Fruit fly (Drosophila melanogaster): ENCODE data around the gene CG17681.
A peak's percentile ranks its signal among the peaks of the same experiment; 100 is the strongest.

Gene CG17681

DNA sequence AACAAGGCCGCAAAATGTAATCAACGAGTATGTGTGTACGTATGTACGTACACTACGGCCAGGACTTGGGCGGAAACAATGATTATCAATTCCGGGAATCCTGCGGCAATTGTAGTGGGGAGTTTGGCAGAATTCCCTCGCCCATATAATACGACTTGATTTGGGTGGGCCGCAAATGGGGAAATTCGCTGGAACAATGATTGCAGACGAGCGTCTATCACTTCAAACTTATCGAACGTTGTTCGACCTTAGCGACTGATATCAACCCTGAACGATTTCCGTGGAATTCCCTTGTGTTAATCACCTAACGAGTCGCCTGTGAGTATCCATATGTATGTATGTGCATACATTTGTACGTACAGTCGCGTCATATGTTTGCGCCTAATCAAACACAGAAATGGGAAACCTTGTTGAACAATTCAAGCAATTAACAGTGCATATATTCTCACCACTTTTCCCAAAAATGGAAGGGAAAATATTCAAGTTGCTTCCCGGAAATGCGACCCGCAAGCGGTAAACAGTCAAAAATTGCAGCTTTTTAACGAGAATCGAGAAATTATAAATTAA, 8.6 kb upstream of the CG17681 start:
- TF ChIP-seq noc (tag; optimal IDR thresholded peaks at IDR 0.05) = no peak

DNA sequence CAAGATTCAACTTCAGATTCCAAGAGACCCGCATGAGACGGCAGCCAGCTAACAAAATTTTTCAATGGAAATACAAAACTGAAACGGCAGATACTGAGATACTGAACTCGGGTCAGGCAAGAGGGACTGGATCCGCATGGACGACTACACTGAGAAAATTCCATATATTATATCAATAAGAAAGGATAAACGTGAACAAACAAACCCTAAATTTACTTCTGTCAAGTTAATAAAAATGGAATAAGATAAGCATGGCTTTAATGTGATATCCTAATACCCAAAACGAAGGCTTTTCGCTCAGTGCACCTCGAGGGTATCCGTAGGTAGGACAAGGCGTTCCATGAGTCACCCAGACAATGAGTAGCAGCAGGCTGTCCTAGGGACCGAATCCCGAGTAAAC, 7.7 kb upstream of the CG17681 start:
- peak; percentile 70 for TF ChIP-seq noc (tag; optimal IDR thresholded peaks at IDR 0.05)

DNA sequence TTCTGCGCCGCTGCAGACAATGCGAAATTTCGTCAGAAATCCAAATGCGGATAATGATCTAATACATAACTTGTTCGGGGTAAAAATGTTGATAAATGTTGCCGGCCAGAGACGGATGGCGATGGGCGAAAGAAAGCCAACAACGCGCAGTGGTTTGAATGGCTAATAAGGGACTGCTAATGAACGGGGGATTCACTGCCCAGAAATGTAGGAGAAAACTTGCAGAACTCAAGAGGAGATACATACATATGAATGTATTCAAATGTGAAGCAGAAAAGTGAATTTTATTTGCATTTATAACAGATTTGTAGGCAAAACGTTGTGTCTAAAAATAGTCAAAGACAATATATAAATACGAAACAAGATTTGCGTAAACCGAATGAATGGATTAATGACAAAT, 7.1 kb upstream of the CG17681 start:
- TF ChIP-seq noc (tag; optimal IDR thresholded peaks at IDR 0.05) = no peak

DNA sequence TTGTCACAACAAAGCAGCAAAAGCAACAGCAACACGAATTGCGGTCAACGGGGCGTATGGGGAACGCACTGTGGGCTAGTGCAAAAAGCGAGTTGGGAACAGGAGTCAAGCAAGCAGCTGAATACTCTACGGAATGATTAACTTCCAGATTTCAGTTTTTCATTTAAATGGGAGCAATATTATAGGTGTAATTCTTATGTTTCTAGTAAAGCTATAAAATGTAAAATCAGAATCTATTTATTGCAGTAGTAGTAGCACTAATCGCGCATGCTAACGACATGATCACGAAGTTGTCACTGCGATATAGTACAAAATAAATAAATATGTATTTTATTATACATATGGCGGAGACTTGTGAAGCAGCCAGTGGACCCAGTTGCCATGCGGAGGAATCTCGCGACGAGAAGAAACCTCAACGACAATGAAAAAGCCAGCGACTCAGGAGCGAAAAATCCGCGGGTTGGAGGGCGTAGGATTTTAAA, 6.3 kb upstream of the CG17681 start:
- TF ChIP-seq noc (tag; optimal IDR thresholded peaks at IDR 0.05) = peak; percentile 26

DNA sequence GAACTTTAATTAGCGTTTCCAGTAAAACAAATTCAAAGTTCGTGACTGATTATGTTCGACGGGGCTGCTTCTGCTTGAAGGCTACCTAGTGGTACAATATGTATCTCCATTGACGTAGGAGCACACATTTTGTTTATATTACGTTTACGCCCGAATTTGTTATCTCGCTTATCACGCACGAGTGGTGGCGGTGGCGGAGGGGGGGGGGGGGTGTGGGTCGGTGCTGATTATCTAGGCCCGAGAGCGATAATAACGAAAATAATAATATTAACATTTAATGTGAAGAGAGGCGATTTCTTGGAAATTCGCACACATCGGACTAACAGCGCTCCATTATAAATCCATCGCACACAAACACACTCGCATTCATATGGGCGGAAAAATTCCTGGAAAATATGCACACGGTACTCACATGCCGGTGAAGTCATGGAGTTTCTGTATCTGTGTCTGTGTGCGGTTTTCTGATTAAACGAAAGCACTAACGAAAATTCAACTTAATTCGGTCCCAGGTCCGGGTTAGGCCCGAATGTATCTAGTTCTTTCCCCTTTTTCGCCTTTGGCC, 5.3 kb upstream of the CG17681 start:
- peak; percentile 46 for TF ChIP-seq noc (tag; optimal IDR thresholded peaks at IDR 0.05)

DNA sequence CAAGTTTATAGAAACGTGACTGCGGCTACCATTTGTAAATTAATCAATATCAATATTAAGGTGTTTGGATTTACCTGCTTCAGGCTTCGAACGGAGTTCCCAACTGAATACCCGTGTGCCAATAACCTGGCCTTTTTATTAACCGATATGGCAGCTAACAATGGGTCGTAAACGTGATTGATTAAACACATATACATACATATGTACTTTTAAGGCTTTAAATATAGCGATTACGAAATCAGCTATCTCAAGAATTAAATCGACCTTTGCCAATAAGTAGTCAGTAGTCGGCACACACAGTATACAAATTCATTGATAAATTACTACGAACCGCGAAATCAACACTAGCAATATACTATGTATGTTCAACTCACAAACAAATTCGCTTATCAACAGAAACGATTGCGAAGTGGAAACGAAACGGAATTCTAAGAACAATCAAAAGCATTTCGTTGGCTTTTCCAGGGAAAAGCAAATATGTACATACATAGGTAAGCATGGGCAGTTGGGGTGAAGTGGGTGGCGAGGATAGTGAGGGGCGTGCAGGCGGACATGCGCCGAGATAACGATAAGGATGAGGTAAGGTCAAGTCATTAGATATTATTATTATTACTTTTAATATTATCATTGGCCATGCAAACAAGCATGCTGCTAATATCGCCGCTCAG, 4.2 kb upstream of the CG17681 start:
- peak; percentile 72 for TF ChIP-seq noc (tag; optimal IDR thresholded peaks at IDR 0.05)

DNA sequence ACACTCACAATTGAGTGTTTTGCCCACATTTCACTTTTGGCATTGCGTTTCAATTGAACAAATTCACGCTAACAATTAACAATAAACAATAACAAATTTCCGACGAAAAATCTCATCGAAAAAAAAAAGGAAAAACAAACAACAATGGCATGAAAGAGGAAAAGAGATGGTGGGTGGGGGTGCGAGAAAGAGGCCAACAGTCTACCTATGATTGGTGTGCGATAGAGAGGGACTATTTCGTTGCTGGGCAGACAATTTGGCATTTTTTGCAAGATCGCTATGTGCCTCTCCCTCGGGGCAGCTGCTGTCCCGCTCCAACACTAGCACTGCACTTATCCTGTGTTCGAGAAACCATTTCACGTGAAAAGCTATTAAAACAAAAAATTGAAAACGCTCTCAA, 3.0 kb upstream of the CG17681 start:
- no peak for TF ChIP-seq noc (tag; optimal IDR thresholded peaks at IDR 0.05)

DNA sequence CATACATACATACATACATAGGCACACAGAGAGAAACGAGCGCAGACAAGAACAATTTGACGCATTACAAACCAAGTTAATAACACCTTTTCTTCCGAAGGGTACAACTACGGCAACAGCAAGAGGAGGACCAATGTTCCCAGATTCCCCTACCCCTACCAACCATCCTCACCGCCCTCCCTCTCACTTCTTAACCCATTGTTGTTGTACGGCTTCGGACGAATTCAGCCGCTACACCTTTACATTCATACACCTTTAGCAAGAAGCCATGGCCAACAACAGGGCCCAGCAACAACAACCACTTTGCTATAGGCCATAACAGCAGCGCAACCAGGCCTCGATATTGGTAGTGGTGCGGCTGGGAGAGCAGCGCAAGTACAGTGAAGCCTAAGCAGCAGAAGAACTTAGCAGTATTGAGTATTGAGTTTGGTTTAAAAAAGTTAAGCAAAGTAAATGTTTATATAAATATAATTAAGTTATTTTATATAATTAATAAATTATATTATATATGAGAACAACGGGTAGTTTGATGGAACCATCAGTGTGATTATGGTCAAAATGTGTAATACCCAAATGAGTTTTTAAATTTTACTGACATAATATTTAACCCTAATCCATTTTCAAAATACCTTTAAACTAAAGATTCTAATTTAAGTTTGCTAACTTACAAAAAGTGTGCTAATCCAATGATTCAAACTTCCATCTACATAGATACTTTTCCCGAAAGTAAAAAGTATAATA, 2.4 kb upstream of the CG17681 start:
- no peak for TF ChIP-seq noc (tag; optimal IDR thresholded peaks at IDR 0.05)

DNA sequence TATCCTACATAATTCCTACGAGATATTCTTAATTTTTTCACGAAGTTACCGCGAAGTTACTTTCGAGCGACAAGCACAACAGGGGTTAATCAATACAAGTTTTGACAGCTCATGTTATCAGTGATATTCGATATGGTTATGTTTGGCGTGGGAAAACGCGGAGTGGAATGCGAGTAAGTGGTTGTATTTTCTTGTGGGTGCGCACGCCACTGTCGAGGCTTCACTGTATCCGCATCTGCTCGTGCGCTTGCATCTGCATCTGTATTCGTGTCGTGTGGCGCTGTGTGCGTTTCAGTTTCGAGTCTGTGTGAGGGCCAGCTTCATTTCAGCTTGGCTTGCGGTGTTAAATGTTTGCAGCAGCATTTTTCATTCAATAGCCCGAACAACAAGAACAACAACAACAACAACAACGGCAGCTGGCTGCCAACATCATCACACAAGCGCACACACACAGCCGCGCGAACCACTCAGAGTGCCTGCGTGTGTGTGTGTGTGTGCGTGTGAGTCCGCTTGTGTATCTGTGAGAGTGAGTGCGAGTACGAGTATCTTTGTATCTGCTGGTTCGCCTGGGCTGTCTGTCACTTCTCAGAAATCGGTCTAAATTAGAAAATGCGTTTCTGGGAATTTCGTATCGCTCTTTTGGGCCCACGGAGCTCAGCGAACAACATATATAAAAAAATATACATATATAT, 1.6 kb upstream of the CG17681 start:
- no peak for TF ChIP-seq noc (tag; optimal IDR thresholded peaks at IDR 0.05)

DNA sequence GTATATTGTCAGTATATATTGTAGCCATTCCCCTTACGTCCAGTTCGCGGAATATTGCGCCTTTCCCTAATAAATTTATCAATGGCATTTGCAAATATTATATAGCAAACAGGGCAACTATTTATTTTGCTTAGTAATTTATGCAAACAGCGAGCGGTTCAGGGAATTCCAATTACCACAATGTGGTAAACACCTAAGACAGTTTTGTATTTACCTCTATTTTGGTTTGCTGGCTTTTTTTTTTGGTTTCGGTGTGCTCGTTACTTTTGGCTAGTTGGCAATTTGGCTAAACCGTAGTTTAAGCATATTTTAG, 1.1 kb upstream of the CG17681 start:
- no peak for TF ChIP-seq noc (tag; optimal IDR thresholded peaks at IDR 0.05)

DNA sequence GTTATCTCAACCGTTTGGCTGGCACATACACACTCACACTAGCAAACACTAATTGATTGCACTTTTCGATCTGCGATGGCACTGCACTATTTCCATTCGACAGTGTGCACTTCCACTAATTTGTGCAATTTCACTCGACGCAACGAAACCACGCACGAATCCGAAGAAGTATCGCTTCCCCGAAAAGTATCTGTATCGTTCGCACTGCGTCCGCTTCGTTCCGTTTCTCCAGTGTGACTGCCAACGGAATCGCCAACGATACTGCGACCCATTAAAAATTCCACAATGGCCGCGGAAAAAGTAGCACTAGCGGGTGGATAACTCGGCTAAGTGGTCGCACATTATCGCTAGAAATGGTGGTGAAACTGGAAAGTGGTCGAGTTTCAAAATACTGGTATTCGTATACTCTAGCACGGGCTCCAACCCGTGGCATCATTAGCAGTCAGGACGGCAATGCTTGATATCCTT, 717 bp upstream of the CG17681 start, which contains the start of gene Socs36E:
Gene Socs36E (minus strand): TSS at position 246 of the 468 bp plus-strand sequence.
- no peak for TF ChIP-seq noc (tag; optimal IDR thresholded peaks at IDR 0.05)

DNA sequence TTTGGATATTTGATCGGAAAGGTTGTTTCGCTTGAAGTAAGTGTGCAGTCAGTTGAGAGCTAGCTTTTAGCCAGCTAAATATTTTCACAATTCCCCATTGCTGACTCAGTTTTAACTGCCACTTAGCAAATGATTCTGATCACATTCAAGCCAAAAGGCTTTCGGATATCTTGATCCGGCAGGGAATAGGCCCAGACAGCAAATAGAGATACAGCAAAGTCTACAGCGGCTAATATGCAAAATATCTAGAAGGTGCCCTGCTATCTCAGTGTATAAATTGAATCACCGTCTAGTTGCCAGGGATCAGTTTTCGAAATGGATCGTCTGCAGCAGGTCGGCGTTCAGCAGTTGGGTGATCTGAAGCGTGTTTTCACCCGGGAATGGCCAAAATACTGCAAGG, 1.6 kb downstream of the CG17681 start, which contains the start of gene CG15155:
Gene CG15155 (plus strand): TSS at position 301 of the 400 bp plus-strand sequence.
- no peak for TF ChIP-seq noc (tag; optimal IDR thresholded peaks at IDR 0.05)

DNA sequence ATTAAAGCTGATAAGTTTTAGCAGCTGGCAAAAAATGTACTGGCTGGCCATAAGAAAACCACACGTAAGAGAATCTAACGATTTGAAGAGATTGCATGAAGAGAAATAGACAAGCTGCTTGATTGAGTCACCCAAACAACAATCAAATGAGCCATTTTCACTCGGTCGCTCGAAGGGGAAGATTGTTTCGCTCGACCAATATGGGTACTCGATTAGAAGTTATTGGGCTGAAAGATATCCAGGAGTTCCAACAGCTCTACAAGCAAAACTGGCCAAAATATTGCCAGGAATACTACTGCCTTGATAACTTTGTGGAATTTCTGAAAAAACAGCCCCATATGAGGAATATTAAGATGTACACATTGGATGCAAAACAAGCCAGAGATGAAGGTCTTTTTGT, 3.0 kb downstream of the CG17681 start, which contains the start of gene CG5783:
Gene CG5783 (plus strand): TSS at position 167 of the 400 bp plus-strand sequence.
- TF ChIP-seq noc (tag; optimal IDR thresholded peaks at IDR 0.05) = no peak

DNA sequence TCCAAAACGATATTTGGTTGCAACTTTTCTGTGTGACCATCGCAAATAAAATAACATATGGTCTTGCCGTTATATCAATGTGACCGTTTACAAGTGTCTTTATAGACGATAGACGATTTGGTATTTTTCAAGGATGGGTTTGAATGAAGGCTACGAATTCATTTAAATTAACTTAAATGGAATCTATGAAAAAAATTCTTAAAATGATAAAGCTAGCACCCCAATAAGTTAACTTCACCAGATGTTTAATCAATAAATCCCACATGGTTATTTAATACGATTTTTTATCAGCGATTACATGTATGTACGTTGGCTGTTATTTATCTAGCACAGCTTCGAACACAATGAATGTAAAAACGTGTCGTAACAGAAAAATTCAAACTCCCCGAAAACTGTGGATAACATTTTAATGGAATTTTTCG, 5.7 kb downstream of the CG17681 start:
- no peak for TF ChIP-seq noc (tag; optimal IDR thresholded peaks at IDR 0.05)

DNA sequence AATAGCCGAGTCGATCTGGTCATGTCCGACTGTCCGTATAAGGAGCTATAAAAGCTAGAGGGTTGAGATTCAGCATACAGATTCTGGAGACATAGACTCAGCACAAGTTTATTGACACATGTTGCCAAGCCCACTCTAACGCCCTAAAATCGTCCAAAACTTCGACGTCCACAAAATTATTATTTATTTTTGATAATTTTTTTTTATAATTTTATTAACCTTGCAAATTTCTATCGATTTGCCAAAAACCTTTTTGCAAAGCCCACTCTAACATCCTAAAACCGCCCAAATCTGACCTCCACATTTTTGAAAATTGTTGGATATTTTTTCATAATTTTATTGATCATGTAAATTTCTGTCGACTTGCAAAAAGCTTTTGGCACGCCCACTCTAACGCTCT, 6.2 kb downstream of the CG17681 start, which contains the start of gene JMJD4:
Gene JMJD4 (minus strand): TSS at position 101 of the 400 bp plus-strand sequence.
- no peak for TF ChIP-seq noc (tag; optimal IDR thresholded peaks at IDR 0.05)

Measured in whole organism, larva.